Worm (Caenorhabditis elegans) whole organism, L4/young adult: Measurements from ENCODE around the gene mec-10.

Source experiments
- W03F9.2 ChIP-seq: fragments of 150-350 bp; optimal IDR thresholded peaks from 2 replicates; lab custom pipeline; 2014; ENCODE audit warnings: missing biosample characterization, missing genetic modification characterization
- dao-5 ChIP-seq: sonication (generic microtip); optimal IDR thresholded peaks from 2 replicates; lab custom pipeline; 2016; ENCODE audit warnings: missing genotype, missing genetic modification characterization, moderate library complexity, missing compliant biosample characterization
- him-1 ChIP-seq: sonication (generic microtip); optimal IDR thresholded peaks from 2 replicates; lab custom pipeline; 2016; ENCODE audit warnings: missing genotype, missing genetic modification reagents, missing genetic modification characterization, missing compliant biosample characterization

ce11 chrX:8418382-8418781 is 51.7 kb downstream of the mec-10 start, which contains the start of gene spp-13:
- TF ChIP-seq W03F9.2 (tag; lab: Kevin White, UChicago) (no peak), him-1 (tag; lab: Kevin White, UChicago) (no peak), dao-5 (tag; lab: Kevin White, UChicago) (no peak)
